Worm (Caenorhabditis elegans): Measurements from ENCODE around the gene T16G12.6.
A peak's percentile ranks its signal among the peaks of the same experiment; 100 is the strongest.
"Not testable (repeated sequence)": the region's sequence is repeated elsewhere in the genome, so short reads cannot be mapped to it uniquely, and the experiment has no call there.

Gene T16G12.6

DNA sequence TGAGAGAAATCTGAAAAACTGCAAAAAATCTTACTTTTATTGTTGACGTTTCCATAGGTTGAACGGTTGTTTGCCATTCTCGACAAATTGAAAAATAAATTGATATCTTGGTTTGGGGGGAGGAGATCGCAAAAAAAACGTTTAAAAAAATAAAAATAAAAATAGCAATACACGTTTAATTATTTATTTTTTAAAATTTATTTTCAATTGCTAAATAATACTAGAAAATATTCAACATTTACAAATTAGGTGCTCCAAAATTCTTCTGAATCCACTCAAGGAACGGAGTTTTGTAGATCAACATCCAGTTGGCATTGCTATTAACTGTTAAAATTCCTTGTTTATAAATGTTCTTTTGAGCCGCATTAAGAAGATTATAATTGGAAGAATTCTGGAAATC, 29.4 kb upstream of the T16G12.6 start, which contains the start of gene T16G12.7:
TSS of gene T16G12.7 (minus strand) at position 101 of the 400 bp plus-strand sequence.
- TF ChIP-seq flt-1 (GFP tag; IDR thresholded peaks at IDR 0.05) (no peak), tab-1 (GFP tag; IDR thresholded peaks at IDR 0.05) (no peak), T22C8.4 (GFP tag; IDR thresholded peaks at IDR 0.05) (no peak), ztf-23 (GFP tag; IDR thresholded peaks at IDR 0.05) (no peak), klf-2 (GFP tag; conservative IDR thresholded peaks at IDR 0.05) (no peak), ztf-29 (GFP tag; IDR thresholded peaks at IDR 0.05) (no peak), cog-1 (tag; optimal IDR thresholded peaks at IDR 0.05) (no peak), med-1 (GFP tag; optimal IDR thresholded peaks at IDR 0.05; ENCODE audit: insufficient read depth) (no peak), ref-1 (GFP tag; conservative IDR thresholded peaks at IDR 0.05) (no peak)

DNA sequence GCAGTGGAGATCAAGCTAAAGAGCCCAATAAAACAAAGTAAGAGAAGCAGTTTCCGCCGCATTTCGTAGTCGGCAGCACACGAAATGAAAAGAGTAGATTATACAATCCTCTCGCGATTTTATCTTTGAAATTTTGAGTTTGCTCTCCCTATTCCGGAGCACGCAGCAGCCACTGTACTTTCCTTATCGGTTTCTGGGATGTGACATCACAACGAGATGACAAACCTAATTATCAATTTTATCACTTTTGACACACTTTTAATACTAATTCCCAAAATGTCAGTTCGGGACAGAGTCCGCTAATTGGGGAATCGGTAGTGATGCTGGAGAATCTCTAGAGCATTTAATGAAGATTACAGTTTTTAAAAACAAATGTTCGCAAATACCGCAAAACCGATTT, 19.7 kb upstream of the T16G12.6 start, which contains the start of gene T16G12.1:
TSS of gene T16G12.1 (minus strand) at position 176 of the 400 bp plus-strand sequence.
- TF ChIP-seq klf-2 (GFP tag; conservative IDR thresholded peaks at IDR 0.05): no peak

- not testable (repeated sequence) for TF ChIP-seq med-1 (GFP tag; optimal IDR thresholded peaks at IDR 0.05; ENCODE audit: insufficient read depth); ztf-23 (GFP tag; IDR thresholded peaks at IDR 0.05); T22C8.4 (GFP tag; IDR thresholded peaks at IDR 0.05)
These were observed 19.1 kb upstream of the T16G12.6 start, which contains the start of gene T16G12.3 for ce11 chrIII:10050321-10050720. Gene T16G12.3, plus strand, starts transcription at chrIII:10050621.

- not testable (repeated sequence) for TF ChIP-seq ref-1 (GFP tag; conservative IDR thresholded peaks at IDR 0.05); med-1 (GFP tag; optimal IDR thresholded peaks at IDR 0.05; ENCODE audit: insufficient read depth); klf-2 (GFP tag; conservative IDR thresholded peaks at IDR 0.05)
These were observed 16.1 kb upstream of the T16G12.6 start, which contains the start of gene T16G12.12 for ce11 chrIII:10053312-10053711. Gene T16G12.12, plus strand, starts transcription at chrIII:10053612.

ce11 chrIII:10056033-10056432, 13.3 kb upstream of the T16G12.6 start, which contains the start of gene T16G12.10:
Gene T16G12.10, minus strand, starts transcription at chrIII:10056133.
- no peak for TF ChIP-seq ztf-29 (GFP tag; IDR thresholded peaks at IDR 0.05)
- no peak for TF ChIP-seq cog-1 (tag; optimal IDR thresholded peaks at IDR 0.05)
- no peak for TF ChIP-seq ztf-23 (GFP tag; IDR thresholded peaks at IDR 0.05)
- TF ChIP-seq tab-1 (GFP tag; IDR thresholded peaks at IDR 0.05): no peak
- TF ChIP-seq klf-2 (GFP tag; conservative IDR thresholded peaks at IDR 0.05): no peak
- no peak for TF ChIP-seq flt-1 (GFP tag; IDR thresholded peaks at IDR 0.05)
- TF ChIP-seq ref-1 (GFP tag; conservative IDR thresholded peaks at IDR 0.05): no peak
- no peak for TF ChIP-seq med-1 (GFP tag; optimal IDR thresholded peaks at IDR 0.05; ENCODE audit: insufficient read depth)
- TF ChIP-seq T22C8.4 (GFP tag; IDR thresholded peaks at IDR 0.05): no peak

ce11 chrIII:10057518-10057917, 11.9 kb upstream of the T16G12.6 start, which contains the start of gene T16G12.4:
Gene T16G12.4, plus strand, starts transcription at chrIII:10057818.
- no peak for TF ChIP-seq cog-1 (tag; optimal IDR thresholded peaks at IDR 0.05)
- TF ChIP-seq flt-1 (GFP tag; IDR thresholded peaks at IDR 0.05): no peak
- TF ChIP-seq ref-1 (GFP tag; conservative IDR thresholded peaks at IDR 0.05): no peak
- TF ChIP-seq ztf-23 (GFP tag; IDR thresholded peaks at IDR 0.05): no peak
- no peak for TF ChIP-seq ztf-29 (GFP tag; IDR thresholded peaks at IDR 0.05)
- no peak for TF ChIP-seq T22C8.4 (GFP tag; IDR thresholded peaks at IDR 0.05)
- no peak for TF ChIP-seq klf-2 (GFP tag; conservative IDR thresholded peaks at IDR 0.05)
- no peak for TF ChIP-seq tab-1 (GFP tag; IDR thresholded peaks at IDR 0.05)
- TF ChIP-seq med-1 (GFP tag; optimal IDR thresholded peaks at IDR 0.05; ENCODE audit: insufficient read depth): no peak

- no peak for TF ChIP-seq ztf-23 (GFP tag; IDR thresholded peaks at IDR 0.05)
- no peak for TF ChIP-seq flt-1 (GFP tag; IDR thresholded peaks at IDR 0.05)
- no peak for TF ChIP-seq med-1 (GFP tag; optimal IDR thresholded peaks at IDR 0.05; ENCODE audit: insufficient read depth)
- TF ChIP-seq ztf-29 (GFP tag; IDR thresholded peaks at IDR 0.05): no peak
These were observed 10.4 kb upstream of the T16G12.6 start, which contains the start of gene T16G12.8 for ce11 chrIII:10059002-10059401. Gene T16G12.8, plus strand, starts transcription at chrIII:10059302.

DNA sequence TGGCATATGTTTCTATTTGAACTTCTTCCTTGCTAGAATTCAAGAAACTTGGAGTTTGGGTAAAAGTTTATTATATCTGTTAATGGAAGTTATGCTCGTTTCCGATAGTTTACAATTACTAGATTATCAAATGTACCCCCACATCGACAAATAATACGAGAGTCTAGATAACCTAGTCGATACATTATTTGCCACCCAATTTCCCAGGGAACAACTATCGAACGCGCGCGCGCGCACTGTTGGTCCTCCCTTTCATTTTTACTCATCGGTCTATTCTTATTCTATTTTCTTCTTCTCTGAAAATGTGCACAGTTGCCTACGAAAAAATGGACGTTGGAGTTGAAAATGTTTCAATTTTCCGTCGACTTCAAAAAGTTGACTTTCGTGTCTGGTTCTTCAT, 8.8 kb upstream of the T16G12.6 start, which contains the start of gene T16G12.13:
TSS of gene T16G12.13 (plus strand) at position 293 of the 400 bp plus-strand sequence.
- no peak for TF ChIP-seq klf-2 (GFP tag; conservative IDR thresholded peaks at IDR 0.05)
- no peak for TF ChIP-seq ztf-23 (GFP tag; IDR thresholded peaks at IDR 0.05)
- TF ChIP-seq ref-1 (GFP tag; conservative IDR thresholded peaks at IDR 0.05): no peak
- no peak for TF ChIP-seq med-1 (GFP tag; optimal IDR thresholded peaks at IDR 0.05; ENCODE audit: insufficient read depth)
- no peak for TF ChIP-seq cog-1 (tag; optimal IDR thresholded peaks at IDR 0.05)
- TF ChIP-seq ztf-29 (GFP tag; IDR thresholded peaks at IDR 0.05): no peak
- no peak for TF ChIP-seq tab-1 (GFP tag; IDR thresholded peaks at IDR 0.05)

- peak; percentile 10; the same call in 1 of the 2 replicates for TF ChIP-seq T22C8.4 (GFP tag; IDR thresholded peaks at IDR 0.05)
- peak; percentile 37 for TF ChIP-seq cog-1 (tag; optimal IDR thresholded peaks at IDR 0.05)
- peak; percentile 71 for TF ChIP-seq flt-1 (GFP tag; IDR thresholded peaks at IDR 0.05)
- no peak for TF ChIP-seq tab-1 (GFP tag; IDR thresholded peaks at IDR 0.05)
- no peak for TF ChIP-seq klf-2 (GFP tag; conservative IDR thresholded peaks at IDR 0.05)
- TF ChIP-seq ref-1 (GFP tag; conservative IDR thresholded peaks at IDR 0.05): no peak
- no peak for TF ChIP-seq med-1 (GFP tag; optimal IDR thresholded peaks at IDR 0.05; ENCODE audit: insufficient read depth)
- no peak for TF ChIP-seq ztf-29 (GFP tag; IDR thresholded peaks at IDR 0.05)
- no peak for TF ChIP-seq ztf-23 (GFP tag; IDR thresholded peaks at IDR 0.05)
These were observed 5.2 kb upstream of the T16G12.6 start, which contains the start of gene ekl-6 for ce11 chrIII:10064140-10064539. Gene ekl-6, plus strand, starts transcription at chrIII:10064404.

- TF ChIP-seq T22C8.4 (GFP tag; IDR thresholded peaks at IDR 0.05): no peak
- TF ChIP-seq ref-1 (GFP tag; conservative IDR thresholded peaks at IDR 0.05): no peak
- TF ChIP-seq flt-1 (GFP tag; IDR thresholded peaks at IDR 0.05): no peak
- no peak for TF ChIP-seq klf-2 (GFP tag; conservative IDR thresholded peaks at IDR 0.05)
- TF ChIP-seq med-1 (GFP tag; optimal IDR thresholded peaks at IDR 0.05; ENCODE audit: insufficient read depth): no peak
- no peak for TF ChIP-seq ztf-23 (GFP tag; IDR thresholded peaks at IDR 0.05)
- no peak for TF ChIP-seq cog-1 (tag; optimal IDR thresholded peaks at IDR 0.05)
- no peak for TF ChIP-seq ztf-29 (GFP tag; IDR thresholded peaks at IDR 0.05)
- no peak for TF ChIP-seq tab-1 (GFP tag; IDR thresholded peaks at IDR 0.05)
These were observed 6.7 kb downstream of the T16G12.6 start for ce11 chrIII:10076042-10076441.

Data from whole organism, midembryonic.